Worm (Caenorhabditis elegans) whole organism, L2 larva: ENCODE data around the gene ZK381.2.

Experiments used
- aly-2 ChIP-seq: fragments of 150-350 bp; optimal IDR thresholded peaks from 2 replicates; lab custom pipeline; 2014; ENCODE audit warnings: missing biosample characterization, missing genetic modification characterization
- blmp-1 ChIP-seq: sonication (generic microtip); optimal IDR thresholded peaks from 2 replicates; lab custom pipeline; 2017; ENCODE audit warnings: missing genetic modification characterization, mild to moderate bottlenecking, missing compliant biosample characterization, antibody characterized with exemption, moderate library complexity; ENCODE audit not compliant: insufficient read depth
- egl-27 ChIP-seq: sonication (generic microtip); optimal IDR thresholded peaks from 3 replicates; lab custom pipeline; 2017; ENCODE audit warnings: missing biosample characterization, missing genetic modification reagents, missing genetic modification characterization
- lin-11 ChIP-seq: fragments of 150-350 bp; sonication (generic microtip); optimal IDR thresholded peaks from 2 replicates; lab custom pipeline; 2014; ENCODE audit warnings: missing biosample characterization, missing genetic modification characterization, inconsistent platforms, mixed read lengths
- lin-13 ChIP-seq: fragments of 150-350 bp; optimal IDR thresholded peaks from 2 replicates; lab custom pipeline; 2014; ENCODE audit warnings: missing biosample characterization, missing genetic modification reagents, missing genetic modification characterization
- nhr-21 ChIP-seq: fragments of 150-350 bp; optimal IDR thresholded peaks from 2 replicates; lab custom pipeline; 2014; ENCODE audit warnings: missing biosample characterization, missing genetic modification characterization

ce11 chrIV:6974162-6974938, 9.1 kb downstream of the ZK381.2 start:
- no peak for TF ChIP-seq blmp-1 (tag; lab: Kevin White, UChicago)
- no peak for TF ChIP-seq lin-13 (GFP tag; lab: Kevin White, UChicago)
- no peak for TF ChIP-seq nhr-21 (tag; lab: Kevin White, UChicago)
- no peak for TF ChIP-seq egl-27 (tag; lab: Kevin White, UChicago)
- no peak for TF ChIP-seq aly-2
- TF ChIP-seq lin-11 (tag; lab: Kevin White, UChicago) = no peak
